Fruit fly (Drosophila melanogaster) whole organism, prepupa: ENCODE results near the gene Eig71Eh.

Experiments
- Blimp-1 ChIP-seq: fragments of 200-800 bp; sonication (Bioruptor generic); optimal IDR thresholded peaks from 3 replicates; lab custom pipeline; 2017; ENCODE audit warnings: missing biosample characterization, missing genetic modification characterization, mild to moderate bottlenecking, moderate library complexity, missing genetic modification reagents
- CG10631 ChIP-seq: fragments of 200-800 bp; sonication (Bioruptor generic); optimal IDR thresholded peaks from 2 replicates; lab custom pipeline; 2016; ENCODE audit warnings: missing biosample characterization, missing genetic modification characterization
- CG10669 ChIP-seq: fragments of 200-800 bp; sonication (Bioruptor generic); optimal IDR thresholded peaks from 3 replicates; lab custom pipeline; 2018; ENCODE audit warnings: missing biosample characterization, mild to moderate bottlenecking, missing genetic modification characterization, moderate library complexity
- CG11294 ChIP-seq: fragments of 200-800 bp; sonication (Bioruptor generic); IDR thresholded peaks from 2 replicates; pipeline ENCODE4 v1.3.6; 2022; ENCODE audit warnings: missing biosample characterization, missing genetic modification characterization
- CG11762 ChIP-seq: fragments of 200-800 bp; sonication (Bioruptor generic); optimal IDR thresholded peaks from 3 replicates; lab custom pipeline; 2016; ENCODE audit warnings: missing biosample characterization, missing genetic modification characterization; ENCODE audit not compliant: insufficient read depth
- CG11902 ChIP-seq: fragments of 200-800 bp; sonication (Bioruptor generic); optimal IDR thresholded peaks from 3 replicates; lab custom pipeline; 2016; ENCODE audit warnings: missing biosample characterization, missing genetic modification characterization
- CG15336 ChIP-seq: fragments of 200-800 bp; sonication (Bioruptor generic); IDR thresholded peaks from 2 replicates; pipeline ENCODE4 v1.3.6; 2022; ENCODE audit warnings: missing biosample characterization, missing genetic modification characterization
- CG16779 ChIP-seq: fragments of 200-800 bp; sonication (Bioruptor generic); optimal IDR thresholded peaks from 3 replicates; lab custom pipeline; 2017; ENCODE audit warnings: missing biosample characterization, mild to moderate bottlenecking, missing genetic modification characterization
- CG32006 ChIP-seq: fragments of 200-800 bp; sonication (Bioruptor generic); optimal IDR thresholded peaks from 3 replicates; lab custom pipeline; 2017; ENCODE audit warnings: missing biosample characterization, mild to moderate bottlenecking, missing genetic modification characterization
- CG3919 ChIP-seq: fragments of 200-800 bp; sonication (Bioruptor generic); optimal IDR thresholded peaks from 3 replicates; lab custom pipeline; 2016; ENCODE audit warnings: missing biosample characterization, missing genetic modification characterization
- CG6163 ChIP-seq: fragments of 200-800 bp; sonication (Bioruptor generic); IDR thresholded peaks from 3 replicates; pipeline ENCODE4 v1.3.6; 2022; ENCODE audit warnings: missing biosample characterization, missing genetic modification characterization
- CG6276 ChIP-seq: fragments of 200-800 bp; sonication (Bioruptor generic); optimal IDR thresholded peaks from 2 replicates; lab custom pipeline; 2017; ENCODE audit warnings: missing biosample characterization, mild to moderate bottlenecking, missing genetic modification characterization
- CG6792 ChIP-seq: fragments of 200-800 bp; sonication (Bioruptor generic); optimal IDR thresholded peaks from 3 replicates; lab custom pipeline; 2016; ENCODE audit warnings: missing biosample characterization, missing genetic modification characterization
- CG6808 ChIP-seq: fragments of 200-800 bp; sonication (Bioruptor generic); optimal IDR thresholded peaks from 3 replicates; lab custom pipeline; 2017; ENCODE audit warnings: missing biosample characterization, missing genetic modification characterization, mild to moderate bottlenecking, moderate library complexity, missing genetic modification reagents
- CG6854 ChIP-seq: fragments of 200-800 bp; sonication (Bioruptor generic); optimal IDR thresholded peaks from 2 replicates; lab custom pipeline; 2017; ENCODE audit warnings: missing biosample characterization, mild to moderate bottlenecking, missing genetic modification characterization
- CG8119 ChIP-seq: fragments of 200-800 bp; sonication (Bioruptor generic); IDR thresholded peaks from 3 replicates; pipeline ENCODE4 v1.3.6; 2022; ENCODE audit warnings: missing biosample characterization, missing genetic modification characterization
- CG8632 ChIP-seq: fragments of 200-800 bp; sonication (Bioruptor generic); optimal IDR thresholded peaks from 3 replicates; lab custom pipeline; 2016; ENCODE audit warnings: missing biosample characterization, missing genetic modification characterization
- CG9139 ChIP-seq: fragments of 200-800 bp; sonication (Bioruptor generic); optimal IDR thresholded peaks from 3 replicates; lab custom pipeline; 2017; ENCODE audit warnings: missing biosample characterization, mild to moderate bottlenecking, missing genetic modification characterization
- Eip75B ChIP-seq: fragments of 200-800 bp; sonication (Bioruptor generic); optimal IDR thresholded peaks from 3 replicates; lab custom pipeline; 2016; ENCODE audit warnings: missing biosample characterization, missing genetic modification characterization
- Gug ChIP-seq: fragments of 200-800 bp; sonication (Bioruptor generic); IDR thresholded peaks from 2 replicates; pipeline ENCODE4 v1.3.6; 2022; ENCODE audit warnings: missing biosample characterization, missing genetic modification characterization
- Hr38 ChIP-seq: sonication (Bioruptor generic); optimal IDR thresholded peaks from 2 replicates; lab custom pipeline; 2016; ENCODE audit warnings: missing biosample characterization, missing genetic modification characterization
- Lpt ChIP-seq: fragments of 200-800 bp; sonication (Bioruptor generic); optimal IDR thresholded peaks from 3 replicates; lab custom pipeline; 2016; ENCODE audit warnings: missing biosample characterization, missing genetic modification characterization
- Met ChIP-seq: fragments of 200-800 bp; sonication (Bioruptor generic); optimal IDR thresholded peaks from 3 replicates; lab custom pipeline; 2016; ENCODE audit warnings: missing biosample characterization, missing genetic modification characterization
- Sox102F ChIP-seq: fragments of 200-800 bp; sonication (Bioruptor generic); optimal IDR thresholded peaks from 2 replicates; lab custom pipeline; 2016; ENCODE audit warnings: missing biosample characterization, mild to moderate bottlenecking, missing genetic modification characterization
- Sox14 ChIP-seq: fragments of 200-800 bp; sonication (Bioruptor generic); optimal IDR thresholded peaks from 3 replicates; lab custom pipeline; 2016; ENCODE audit warnings: missing biosample characterization, missing genetic modification characterization
- Sox15 ChIP-seq: fragments of 200-800 bp; sonication (Bioruptor generic); optimal IDR thresholded peaks from 3 replicates; lab custom pipeline; 2016; ENCODE audit warnings: missing biosample characterization, missing genetic modification characterization
- acj6 ChIP-seq: fragments of 200-800 bp; sonication (Bioruptor generic); optimal IDR thresholded peaks from 3 replicates; lab custom pipeline; 2016; ENCODE audit warnings: missing biosample characterization, missing genetic modification characterization
- cyc ChIP-seq: fragments of 200-800 bp; sonication (Bioruptor generic); optimal IDR thresholded peaks from 3 replicates; lab custom pipeline; 2016; ENCODE audit warnings: missing biosample characterization, missing genetic modification characterization
- dac ChIP-seq: fragments of 200-800 bp; sonication (Bioruptor generic); optimal IDR thresholded peaks from 2 replicates; lab custom pipeline; 2017; ENCODE audit warnings: missing biosample characterization, mild to moderate bottlenecking, missing genetic modification characterization
- eg ChIP-seq: fragments of 200-800 bp; sonication (Bioruptor generic); IDR thresholded peaks from 3 replicates; pipeline ENCODE4 v1.3.6; 2022; ENCODE audit warnings: missing biosample characterization, missing genetic modification characterization
- esn ChIP-seq: fragments of 200-800 bp; sonication (Bioruptor generic); optimal IDR thresholded peaks from 2 replicates; lab custom pipeline; 2016; ENCODE audit warnings: missing biosample characterization, mild to moderate bottlenecking, missing genetic modification characterization, moderate library complexity
- fd59A ChIP-seq: fragments of 200-800 bp; sonication (Bioruptor generic); optimal IDR thresholded peaks from 2 replicates; lab custom pipeline; 2017; ENCODE audit warnings: missing biosample characterization, mild to moderate bottlenecking, missing genetic modification characterization, missing genetic modification reagents
- fd85E ChIP-seq: fragments of 200-800 bp; sonication (Bioruptor generic); optimal IDR thresholded peaks from 3 replicates; lab custom pipeline; 2016; ENCODE audit warnings: missing biosample characterization, missing genetic modification characterization
- fkh ChIP-seq: fragments of 200-800 bp; sonication (Bioruptor generic); optimal IDR thresholded peaks from 3 replicates; lab custom pipeline; 2017; ENCODE audit warnings: missing biosample characterization, mild to moderate bottlenecking, missing genetic modification characterization, moderate library complexity
- lz ChIP-seq: fragments of 200-800 bp; sonication (Bioruptor generic); optimal IDR thresholded peaks from 3 replicates; lab custom pipeline; 2016; ENCODE audit warnings: missing biosample characterization, missing genetic modification characterization
- net ChIP-seq: fragments of 200-800 bp; sonication (Bioruptor generic); optimal IDR thresholded peaks from 3 replicates; lab custom pipeline; 2016; ENCODE audit warnings: missing biosample characterization, missing genetic modification characterization
- pdm3 ChIP-seq: fragments of 200-800 bp; sonication (Bioruptor generic); optimal IDR thresholded peaks from 3 replicates; lab custom pipeline; 2016; ENCODE audit warnings: missing biosample characterization, missing genetic modification characterization
- salr ChIP-seq, 2 experiments: fragments of 200-800 bp; sonication (Bioruptor generic); optimal IDR thresholded peaks; 3 replicates each; lab custom pipeline; 2016 to 2018; ENCODE audit warnings: missing biosample characterization in 2 of 2, missing genetic modification characterization in 2 of 2, mild to moderate bottlenecking in 1 of 2
- spab ChIP-seq: fragments of 200-800 bp; sonication (Bioruptor generic); optimal IDR thresholded peaks from 2 replicates; lab custom pipeline; 2017; ENCODE audit warnings: missing biosample characterization, mild to moderate bottlenecking, missing genetic modification characterization, missing genetic modification reagents
- svp ChIP-seq: fragments of 200-800 bp; sonication (Bioruptor generic); peaks from one replicate; lab custom pipeline; 2016; ENCODE audit warnings: missing biosample characterization, missing genetic modification characterization
- topi ChIP-seq: fragments of 200-800 bp; sonication (Bioruptor generic); optimal IDR thresholded peaks from 3 replicates; lab custom pipeline; 2016; ENCODE audit warnings: missing biosample characterization, missing genetic modification characterization

Eig71Eh gene

DNA sequence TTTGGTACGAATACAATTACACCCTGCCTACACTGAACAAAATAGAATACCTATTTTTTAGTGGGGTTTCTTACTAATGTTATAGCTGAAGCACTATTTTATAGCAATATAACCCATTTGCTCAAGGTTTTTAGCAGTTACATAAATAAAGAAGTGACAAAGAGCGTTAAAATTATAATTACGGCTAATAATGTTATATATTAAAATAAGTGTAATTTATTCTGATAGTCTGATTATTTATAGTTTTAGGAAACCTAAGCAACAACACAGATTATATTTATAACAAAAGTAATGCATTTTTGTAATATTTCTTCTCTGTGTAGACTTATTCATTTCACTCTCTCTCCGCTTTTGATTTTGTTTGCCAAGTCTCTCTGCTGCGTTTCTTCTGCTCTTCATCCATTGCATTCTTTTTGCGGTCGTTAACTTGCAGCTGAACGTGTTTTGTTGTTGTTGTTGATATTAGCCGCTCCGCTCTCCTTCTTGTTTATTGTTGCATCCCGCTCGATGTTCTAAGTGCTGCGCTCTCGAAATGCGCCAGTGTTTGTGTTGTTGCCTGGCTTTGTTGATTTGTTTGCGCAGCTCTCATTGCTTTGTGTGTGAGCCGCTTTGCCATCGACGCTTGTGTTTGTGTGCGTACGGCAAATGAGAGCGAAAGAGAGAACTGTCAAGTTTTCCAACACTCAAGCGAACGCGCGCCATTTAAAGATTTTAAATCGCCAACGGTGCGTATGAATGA lies 33.4 kb downstream of the Eig71Eh start (continued):
- TF ChIP-seq CG11902 (GFP tag; lab: Kevin White, UChicago) = peak; percentile 91
- peak; percentile 95 for TF ChIP-seq CG3919 (GFP tag; lab: Kevin White, UChicago)
- peak; percentile 89 for TF ChIP-seq fkh (GFP tag; lab: Kevin White, UChicago)
- TF ChIP-seq CG11762 = peak; percentile 95
- peak; percentile 98 for TF ChIP-seq CG8119 (GFP tag; lab: Robert Waterston, UW)
- peak; percentile 99 for TF ChIP-seq CG32006
- TF ChIP-seq topi = peak; percentile 95
- peak; percentile 94 for TF ChIP-seq pdm3 (GFP tag; lab: Kevin White, UChicago)
- TF ChIP-seq CG6276 (GFP tag; lab: Kevin White, UChicago) = peak; percentile 97
- TF ChIP-seq CG6854 (GFP tag; lab: Kevin White, UChicago) = peak; percentile 82
- TF ChIP-seq acj6 (GFP tag; lab: Kevin White, UChicago) = peak; percentile 98
- peak; percentile 96 for TF ChIP-seq CG15336 (GFP tag; lab: Robert Waterston, UW)
- peak; percentile 91 for TF ChIP-seq eg (GFP tag; lab: Robert Waterston, UW)
- peak; percentile 89 for TF ChIP-seq CG6808 (GFP tag; lab: Kevin White, UChicago)
- peak; percentile 95 for TF ChIP-seq CG16779 (tag; lab: Kevin White, UChicago)
- TF ChIP-seq Sox15 (GFP tag; lab: Kevin White, UChicago) = peak; percentile 94
- TF ChIP-seq esn (GFP tag; lab: Kevin White, UChicago) = peak; percentile 98
- TF ChIP-seq CG11294 (GFP tag; lab: Robert Waterston, UW) = peak; percentile 87
- TF ChIP-seq CG6792 (GFP tag; lab: Kevin White, UChicago) = peak; percentile 96
- peak; percentile 98 for TF ChIP-seq CG10631 (GFP tag; lab: Kevin White, UChicago)
- peak; percentile 89 for TF ChIP-seq spab (GFP tag; lab: Kevin White, UChicago)
- peak; percentile 97 for TF ChIP-seq CG8632 (GFP tag; lab: Kevin White, UChicago)
- TF ChIP-seq CG10669 = peak; percentile 90
- TF ChIP-seq salr (GFP tag; optimal IDR thresholded peaks at IDR 0.05; lab: Kevin White, UChicago) = peak; percentile 73 to 99
- peak; percentile 93 for TF ChIP-seq Eip75B (GFP tag; lab: Kevin White, UChicago)
- TF ChIP-seq Blimp-1 = peak; percentile 94
- TF ChIP-seq Lpt = peak; percentile 95
- peak; percentile 88 for TF ChIP-seq CG6163
- TF ChIP-seq cyc = peak; percentile 92
- TF ChIP-seq Sox14 (GFP tag; lab: Kevin White, UChicago) = peak; percentile 90
- TF ChIP-seq svp (GFP tag; lab: Kevin White, UChicago) = peak; percentile 95
- peak; percentile 90 for TF ChIP-seq fd59A
- peak; percentile 50 for TF ChIP-seq fd85E (GFP tag; lab: Kevin White, UChicago)
- peak; percentile 93 for TF ChIP-seq Met
- peak; percentile 93 for TF ChIP-seq lz (GFP tag; lab: Kevin White, UChicago)
- peak; percentile 91; the same call in 1 of the 2 replicates for TF ChIP-seq Gug (GFP tag; lab: Robert Waterston, UW)
- TF ChIP-seq net (GFP tag; lab: Kevin White, UChicago) = peak; percentile 92
- TF ChIP-seq Hr38 = no peak

DNA sequence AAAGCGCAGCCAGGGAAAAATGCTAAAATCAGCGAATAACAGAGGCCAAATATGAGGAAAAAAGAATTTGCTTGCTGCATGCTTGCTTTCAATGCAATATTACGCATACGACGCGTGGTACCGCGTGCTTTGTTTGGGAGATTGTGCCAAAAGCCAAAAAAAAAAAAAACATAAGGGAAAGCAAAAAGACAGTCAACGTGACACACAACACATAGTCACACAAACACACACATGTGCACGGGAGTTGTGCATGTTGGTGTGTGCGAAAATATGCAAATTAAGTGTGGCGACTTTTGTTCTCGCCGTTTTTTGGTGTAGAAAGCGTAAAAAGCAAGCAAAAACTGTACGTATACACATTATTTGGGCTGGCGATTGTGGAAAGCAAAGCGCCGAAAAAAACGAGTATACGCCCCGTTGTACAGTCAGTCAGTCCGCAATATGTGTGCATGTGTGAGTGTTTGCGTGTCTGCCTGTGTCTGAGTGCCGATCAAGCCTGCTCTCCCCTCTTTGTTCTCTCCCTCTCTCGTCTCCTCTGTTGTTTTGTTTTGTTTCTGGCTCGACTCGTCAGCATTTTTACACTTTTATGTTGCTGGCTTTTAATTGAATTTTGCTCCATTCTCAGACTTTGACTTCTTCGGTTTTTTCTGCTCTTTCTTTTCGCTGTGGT lies 34.2 kb downstream of the Eig71Eh start:
- TF ChIP-seq cyc (no peak), CG16779 (tag; lab: Kevin White, UChicago) (no peak), svp (GFP tag; lab: Kevin White, UChicago) (peak; percentile 59), CG15336 (GFP tag; lab: Robert Waterston, UW) (peak; percentile 41; the same call in 1 of the 2 replicates), Sox102F (GFP tag; lab: Kevin White, UChicago) (no peak), CG9139 (no peak), eg (GFP tag; lab: Robert Waterston, UW) (peak; percentile 16; the same call in 1 of the 3 replicates), dac (no peak)
